Worm (Caenorhabditis elegans) whole organism, early embryonic: ENCODE measurements around the gene F54E12.2.

Experiments
- ama-1 ChIP-seq: fragments of 150-350 bp; optimal IDR thresholded peaks from 2 replicates; lab custom pipeline; 2014
- ceh-36 ChIP-seq: sonication (generic microtip); optimal IDR thresholded peaks from 2 replicates; lab custom pipeline; 2016; ENCODE audit warnings: missing genetic modification characterization, inconsistent platforms, missing compliant biosample characterization
- ets-7 ChIP-seq: sonication (generic microtip); optimal IDR thresholded peaks from 2 replicates; lab custom pipeline; 2016; ENCODE audit warnings: missing genotype, missing genetic modification characterization, missing compliant biosample characterization
- flt-1 ChIP-seq: fragments of 200-800 bp; sonication (Bioruptor generic); IDR thresholded peaks from 2 replicates; pipeline ENCODE4 v1.3.6; 2022; ENCODE audit warnings: missing genetic modification characterization, missing compliant biosample characterization
- hmg-4 ChIP-seq: fragments of 200-800 bp; sonication (Bioruptor generic); optimal IDR thresholded peaks from 2 replicates; lab custom pipeline; 2018; ENCODE audit warnings: mild to moderate bottlenecking, missing genetic modification characterization, missing compliant biosample characterization
- hnd-1 ChIP-seq: sonication (generic microtip); optimal IDR thresholded peaks from 2 replicates; lab custom pipeline; 2016; ENCODE audit warnings: missing genetic modification characterization, missing compliant biosample characterization
- sea-1 ChIP-seq: fragments of 200-800 bp; sonication (Bioruptor generic); conservative IDR thresholded peaks from 2 replicates; pipeline ENCODE4 v1.3.6; 2022; ENCODE audit warnings: missing genetic modification characterization, missing compliant biosample characterization
- tbx-11 ChIP-seq: fragments of 200-800 bp; sonication (Bioruptor generic); IDR thresholded peaks from 2 replicates; pipeline ENCODE4 v1.3.6; 2022; ENCODE audit warnings: missing genetic modification characterization, missing compliant biosample characterization
- tra-4 ChIP-seq: sonication (generic microtip); optimal IDR thresholded peaks from 2 replicates; lab custom pipeline; 2017; ENCODE audit warnings: missing genetic modification characterization, missing compliant biosample characterization

DNA sequence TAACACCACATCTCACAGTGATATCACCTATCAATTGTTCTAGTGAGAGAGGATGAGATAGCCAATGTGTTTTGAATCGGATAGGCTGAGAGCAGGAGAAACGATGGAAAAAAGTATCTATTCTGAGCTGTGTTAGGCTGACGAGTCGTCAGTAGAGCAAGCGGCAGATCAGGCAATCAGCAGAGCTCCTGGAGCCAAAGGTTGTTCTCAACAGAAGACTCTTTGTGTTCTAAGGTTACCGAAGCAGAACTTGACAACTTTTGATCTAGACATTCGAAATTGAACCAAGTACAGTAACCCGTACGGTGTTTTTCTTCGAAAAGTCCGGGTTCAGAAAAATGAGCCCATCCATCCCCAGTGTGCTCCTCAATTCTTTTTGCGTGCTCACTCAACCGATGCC, 15.8 kb upstream of the F54E12.2 start:
- TF ChIP-seq flt-1 = no peak
- no peak for TF ChIP-seq ets-7 (tag; lab: Kevin White, UChicago)
- TF ChIP-seq ceh-36 (tag; lab: Kevin White, UChicago) = no peak
- TF ChIP-seq ama-1 (lab: Kevin White, UChicago) = no peak
- TF ChIP-seq sea-1 (GFP tag; lab: Robert Waterston, UW) = no peak
- no peak for TF ChIP-seq tbx-11 (GFP tag; lab: Robert Waterston, UW)
- TF ChIP-seq hmg-4 (GFP tag; lab: Kevin White, UChicago) = no peak
- TF ChIP-seq tra-4 (tag; lab: Kevin White, UChicago) = no peak
- no peak for TF ChIP-seq hnd-1 (tag; lab: Kevin White, UChicago)
